Fruit fly (Drosophila melanogaster) whole organism, embryonic: Measurements from ENCODE around the gene swa.

Experiments used
- B-H1 ChIP-seq: fragments of 200-800 bp; sonication (Bioruptor generic); IDR thresholded peaks from 3 replicates; pipeline ENCODE4 v1.3.6; 2022; ENCODE audit warnings: missing biosample characterization, missing genetic modification characterization
- Blimp-1 ChIP-seq: fragments of 200-800 bp; sonication (Bioruptor generic); optimal IDR thresholded peaks from 3 replicates; lab custom pipeline; 2018; ENCODE audit warnings: missing biosample characterization, missing genetic modification characterization, mild to moderate bottlenecking, moderate library complexity, missing genetic modification reagents
- C15 ChIP-seq: fragments of 200-800 bp; sonication (Bioruptor generic); IDR thresholded peaks from 3 replicates; pipeline ENCODE4 v1.3.6; 2022; ENCODE audit warnings: missing biosample characterization, missing genetic modification characterization
- CG10209 ChIP-seq: fragments of 200-800 bp; sonication (Bioruptor generic); optimal IDR thresholded peaks from 3 replicates; lab custom pipeline; 2017; ENCODE audit warnings: missing biosample characterization, mild to moderate bottlenecking, missing genetic modification characterization, missing genetic modification reagents
- CG11456 ChIP-seq: fragments of 200-800 bp; sonication (Bioruptor generic); IDR thresholded peaks from 3 replicates; pipeline ENCODE4 v1.3.6; 2022; ENCODE audit warnings: missing biosample characterization, missing genetic modification characterization
- CG11560 ChIP-seq: fragments of 200-800 bp; sonication (Bioruptor generic); IDR thresholded peaks from 3 replicates; pipeline ENCODE4 v1.3.6; 2022; ENCODE audit warnings: missing biosample characterization, missing genetic modification characterization
- CG12104 ChIP-seq: fragments of 200-800 bp; sonication (Bioruptor generic); optimal IDR thresholded peaks from 3 replicates; lab custom pipeline; 2016; ENCODE audit warnings: missing biosample characterization, missing genetic modification characterization
- CG12659 ChIP-seq: fragments of 200-800 bp; sonication (Bioruptor generic); optimal IDR thresholded peaks from 3 replicates; lab custom pipeline; 2017; ENCODE audit warnings: mild to moderate bottlenecking, missing biosample characterization, missing genetic modification reagents, missing genetic modification characterization
- CG14860 ChIP-seq: fragments of 200-800 bp; sonication (Bioruptor generic); IDR thresholded peaks from 3 replicates; pipeline ENCODE4 v1.3.6; 2022; ENCODE audit warnings: missing biosample characterization, missing genetic modification characterization; ENCODE audit not compliant: partially characterized antibody
- CG1602 ChIP-seq: fragments of 200-800 bp; sonication (Bioruptor generic); optimal IDR thresholded peaks from 3 replicates; lab custom pipeline; 2016; ENCODE audit warnings: missing biosample characterization, missing genetic modification characterization
- CG16779 ChIP-seq: fragments of 200-800 bp; sonication (Bioruptor generic); IDR thresholded peaks from 2 replicates; pipeline ENCODE4 v1.3.6; 2022; ENCODE audit warnings: missing biosample characterization, missing genetic modification characterization
- CG1792 ChIP-seq: fragments of 200-800 bp; sonication (Bioruptor generic); optimal IDR thresholded peaks from 2 replicates; lab custom pipeline; 2016; ENCODE audit warnings: missing biosample characterization, missing genetic modification characterization
- CG18764 ChIP-seq: fragments of 200-800 bp; sonication (Bioruptor generic); optimal IDR thresholded peaks from 3 replicates; lab custom pipeline; 2016; ENCODE audit warnings: missing biosample characterization, missing genetic modification characterization
- CG31388 ChIP-seq: fragments of 200-800 bp; sonication (Bioruptor generic); optimal IDR thresholded peaks from 2 replicates; lab custom pipeline; 2016; ENCODE audit warnings: missing biosample characterization, missing genetic modification characterization
- CG3163 ChIP-seq: fragments of 200-800 bp; sonication (Bioruptor generic); optimal IDR thresholded peaks from 3 replicates; lab custom pipeline; 2016; ENCODE audit warnings: missing biosample characterization, missing genetic modification characterization
- CG32767 ChIP-seq: fragments of 200-800 bp; sonication (Bioruptor generic); IDR thresholded peaks from 2 replicates; pipeline ENCODE4 v1.3.6; 2022; ENCODE audit warnings: missing biosample characterization, missing genetic modification characterization
- CG33557 ChIP-seq: fragments of 200-800 bp; sonication (Bioruptor generic); optimal IDR thresholded peaks from 2 replicates; lab custom pipeline; 2019; ENCODE audit warnings: missing biosample characterization, mild to moderate bottlenecking, missing genetic modification characterization, moderate library complexity
- CG3847 ChIP-seq: fragments of 200-800 bp; sonication (Bioruptor generic); IDR thresholded peaks from 2 replicates; pipeline ENCODE4 v1.3.6; 2022; ENCODE audit warnings: missing biosample characterization, missing genetic modification characterization
- CG4328 ChIP-seq: fragments of 200-800 bp; sonication (Bioruptor generic); optimal IDR thresholded peaks from 3 replicates; lab custom pipeline; 2017; ENCODE audit warnings: missing biosample characterization, missing genetic modification reagents, missing genetic modification characterization
- CG5245 ChIP-seq: fragments of 200-800 bp; sonication (Bioruptor generic); optimal IDR thresholded peaks from 3 replicates; lab custom pipeline; 2016; ENCODE audit warnings: missing biosample characterization, missing genetic modification characterization
- CG7357 ChIP-seq: fragments of 200-800 bp; sonication (Bioruptor generic); IDR thresholded peaks from 3 replicates; pipeline ENCODE4 v1.3.6; 2022; ENCODE audit warnings: missing biosample characterization, missing genetic modification characterization
- CHES-1-like ChIP-seq: fragments of 200-800 bp; sonication (Bioruptor generic); optimal IDR thresholded peaks from 2 replicates; lab custom pipeline; 2016; ENCODE audit warnings: missing biosample characterization, missing genetic modification characterization
- Dip3 ChIP-seq: fragments of 200-800 bp; sonication (Bioruptor generic); optimal IDR thresholded peaks from 3 replicates; lab custom pipeline; 2016; ENCODE audit warnings: missing biosample characterization, missing genetic modification characterization
- GATAe ChIP-seq: fragments of 200-800 bp; sonication (Bioruptor generic); conservative IDR thresholded peaks from 2 replicates; pipeline ENCODE4 v1.3.6; 2022; ENCODE audit warnings: missing biosample characterization, missing genetic modification characterization
- HLHmδ ChIP-seq: fragments of 200-800 bp; sonication (Bioruptor generic); optimal IDR thresholded peaks from 2 replicates; lab custom pipeline; 2018; ENCODE audit warnings: missing biosample characterization, mild to moderate bottlenecking, missing genetic modification characterization, moderate library complexity
- Hey ChIP-seq: fragments of 200-800 bp; sonication (Bioruptor generic); optimal IDR thresholded peaks from 3 replicates; lab custom pipeline; 2018; ENCODE audit warnings: missing biosample characterization, mild to moderate bottlenecking, missing genetic modification characterization
- Hmx ChIP-seq: fragments of 200-800 bp; sonication (Bioruptor generic); optimal IDR thresholded peaks from 2 replicates; lab custom pipeline; 2016; ENCODE audit warnings: missing biosample characterization, missing genetic modification characterization
- Hsf ChIP-seq: fragments of 200-800 bp; sonication (Bioruptor generic); optimal IDR thresholded peaks from 3 replicates; lab custom pipeline; 2016; ENCODE audit warnings: missing biosample characterization, missing genetic modification characterization
- MBD-R2 ChIP-seq: fragments of 200-800 bp; sonication (Bioruptor generic); IDR thresholded peaks from 2 replicates; pipeline ENCODE4 v1.3.6; 2022; ENCODE audit warnings: missing biosample characterization, missing genetic modification characterization
- PHDP ChIP-seq: fragments of 200-800 bp; sonication (Bioruptor generic); optimal IDR thresholded peaks from 3 replicates; lab custom pipeline; 2018; ENCODE audit warnings: missing biosample characterization, mild to moderate bottlenecking, missing genetic modification characterization, moderate library complexity
- Side ChIP-seq: fragments of 200-800 bp; sonication (Bioruptor generic); optimal IDR thresholded peaks from 2 replicates; lab custom pipeline; 2016; ENCODE audit warnings: missing biosample characterization, missing genetic modification characterization
- Sox100B ChIP-seq: fragments of 200-800 bp; sonication (Bioruptor generic); optimal IDR thresholded peaks from 3 replicates; lab custom pipeline; 2018; ENCODE audit warnings: missing biosample characterization, mild to moderate bottlenecking, missing genetic modification characterization
- Taf1 ChIP-seq: fragments of 200-800 bp; sonication (Bioruptor generic); IDR thresholded peaks from 2 replicates; pipeline ENCODE4 v1.3.6; 2022; ENCODE audit warnings: missing biosample characterization, missing genetic modification characterization
- aop ChIP-seq: fragments of 200-800 bp; sonication (Bioruptor generic); IDR thresholded peaks from 2 replicates; pipeline ENCODE4 v1.3.6; 2022; ENCODE audit warnings: missing biosample characterization, missing genetic modification characterization
- bowl ChIP-seq: fragments of 200-800 bp; sonication (Bioruptor generic); IDR thresholded peaks from 2 replicates; pipeline ENCODE4 v1.3.6; 2022; ENCODE audit warnings: missing biosample characterization, missing genetic modification characterization
- crc ChIP-seq: fragments of 200-800 bp; sonication (Bioruptor generic); optimal IDR thresholded peaks from 2 replicates; lab custom pipeline; 2016; ENCODE audit warnings: missing biosample characterization, missing genetic modification characterization
- croc ChIP-seq: fragments of 200-800 bp; sonication (Bioruptor generic); conservative IDR thresholded peaks from 3 replicates; pipeline ENCODE4 v1.3.6; 2022; ENCODE audit warnings: missing biosample characterization, missing genetic modification characterization
- exex ChIP-seq: fragments of 200-800 bp; sonication (Bioruptor generic); optimal IDR thresholded peaks from 4 replicates; lab custom pipeline; 2018; ENCODE audit warnings: missing biosample characterization, mild to moderate bottlenecking, missing genetic modification characterization, moderate library complexity
- fd102C ChIP-seq: fragments of 200-800 bp; sonication (Bioruptor generic); optimal IDR thresholded peaks from 2 replicates; lab custom pipeline; 2018; ENCODE audit warnings: missing biosample characterization, mild to moderate bottlenecking, missing genetic modification characterization, moderate library complexity
- grn ChIP-seq: fragments of 200-800 bp; sonication (Bioruptor generic); optimal IDR thresholded peaks from 3 replicates; lab custom pipeline; 2017; ENCODE audit warnings: missing biosample characterization, missing genetic modification characterization
- her ChIP-seq: fragments of 200-800 bp; sonication (Bioruptor generic); optimal IDR thresholded peaks from 2 replicates; lab custom pipeline; 2016; ENCODE audit warnings: missing biosample characterization, missing genetic modification characterization
- ken ChIP-seq: fragments of 200-800 bp; sonication (Bioruptor generic); IDR thresholded peaks from 3 replicates; pipeline ENCODE4 v1.3.6; 2022; ENCODE audit warnings: missing biosample characterization, missing genetic modification characterization
- pho ChIP-seq: fragments of 200-800 bp; sonication (Bioruptor generic); optimal IDR thresholded peaks from 2 replicates; lab custom pipeline; 2016; ENCODE audit warnings: missing biosample characterization, missing genetic modification characterization
- pum ChIP-seq: fragments of 200-800 bp; sonication (Bioruptor generic); optimal IDR thresholded peaks from 2 replicates; lab custom pipeline; 2016; ENCODE audit warnings: missing biosample characterization, missing genetic modification characterization
- ranshi ChIP-seq: fragments of 200-800 bp; sonication (Bioruptor generic); IDR thresholded peaks from 2 replicates; pipeline ENCODE4 v1.3.6; 2022; ENCODE audit warnings: missing biosample characterization, missing genetic modification characterization
- ro ChIP-seq: fragments of 200-800 bp; sonication (Bioruptor generic); IDR thresholded peaks from 2 replicates; pipeline ENCODE4 v1.3.6; 2022; ENCODE audit warnings: missing biosample characterization, missing genetic modification characterization
- sim ChIP-seq: fragments of 200-800 bp; sonication (Bioruptor generic); IDR thresholded peaks from 2 replicates; pipeline ENCODE4 v1.3.6; 2022; ENCODE audit warnings: missing biosample characterization, missing genetic modification characterization
- sima ChIP-seq: fragments of 200-800 bp; sonication (Bioruptor generic); optimal IDR thresholded peaks from 2 replicates; lab custom pipeline; 2016; ENCODE audit warnings: missing biosample characterization, missing genetic modification characterization
- so ChIP-seq: fragments of 200-800 bp; sonication (Bioruptor generic); IDR thresholded peaks from 3 replicates; pipeline ENCODE4 v1.3.6; 2022; ENCODE audit warnings: missing biosample characterization, missing genetic modification characterization
- unpg ChIP-seq: fragments of 200-800 bp; sonication (Bioruptor generic); optimal IDR thresholded peaks from 3 replicates; lab custom pipeline; 2018; ENCODE audit warnings: missing biosample characterization, mild to moderate bottlenecking, missing genetic modification characterization, moderate library complexity
- zfh1 ChIP-seq: fragments of 200-800 bp; sonication (Bioruptor generic); IDR thresholded peaks from 3 replicates; pipeline ENCODE4 v1.3.6; 2022; ENCODE audit warnings: missing biosample characterization, missing genetic modification characterization
- zfh2 ChIP-seq: fragments of 200-800 bp; sonication (Bioruptor generic); optimal IDR thresholded peaks from 2 replicates; lab custom pipeline; 2016; ENCODE audit warnings: missing biosample characterization, missing genetic modification characterization

The swa gene

dm6 chrX:6365632-6366356 is at the start of gene swa, which contains the start of gene Marf (continued):
- TF ChIP-seq crc (no peak), pho (GFP tag; lab: Kevin White, UChicago) (no peak), CG3847 (peak; percentile 34; the same call in 1 of the 2 replicates), CG12104 (GFP tag; lab: Kevin White, UChicago) (no peak), CG14860 (no peak), CG11560 (no peak), CHES-1-like (no peak), CG33557 (GFP tag; lab: Kevin White, UChicago) (no peak), CG1602 (GFP tag; lab: Kevin White, UChicago) (no peak), MBD-R2 (0 out of 2 replicates have a peak, but pooled peaks have one; percentile 37), C15 (no peak), fd102C (no peak), CG5245 (GFP tag; lab: Kevin White, UChicago) (no peak), CG10209 (no peak), HLHmδ (GFP tag; lab: Kevin White, UChicago) (no peak), ro (GFP tag; lab: Robert Waterston, UW) (no peak), Side (GFP tag; lab: Kevin White, UChicago) (no peak), Blimp-1 (GFP tag; lab: Kevin White, UChicago) (no peak), sima (GFP tag; lab: Kevin White, UChicago) (no peak), Hey (tag; lab: Kevin White, UChicago) (no peak), croc (GFP tag; lab: Robert Waterston, UW) (no peak), aop (GFP tag; lab: Robert Waterston, UW) (no peak), so (no peak), her (GFP tag; lab: Kevin White, UChicago) (no peak), CG12659 (peak; percentile 24), CG7357 (no peak), CG18764 (GFP tag; lab: Kevin White, UChicago) (no peak), ranshi (no peak), pum (GFP tag; lab: Kevin White, UChicago) (no peak), sim (GFP tag; lab: Robert Waterston, UW) (no peak), exex (no peak), Dip3 (GFP tag; lab: Kevin White, UChicago) (no peak), Taf1 (GFP tag; lab: Robert Waterston, UW) (no peak), CG11456 (GFP tag; lab: Robert Waterston, UW) (no peak), PHDP (tag; lab: Kevin White, UChicago) (no peak), unpg (no peak), ken (GFP tag; lab: Robert Waterston, UW) (no peak), CG31388 (GFP tag; lab: Kevin White, UChicago) (no peak), CG3163 (GFP tag; lab: Kevin White, UChicago) (no peak), B-H1 (no peak), CG1792 (GFP tag; lab: Kevin White, UChicago) (no peak), Hmx (GFP tag; lab: Kevin White, UChicago) (no peak), zfh1 (GFP tag; lab: Robert Waterston, UW) (no peak), CG16779 (GFP tag; lab: Robert Waterston, UW) (no peak), CG32767 (GFP tag; lab: Robert Waterston, UW) (no peak), bowl (no peak), Sox100B (GFP tag; lab: Kevin White, UChicago) (no peak), Hsf (GFP tag; lab: Kevin White, UChicago) (no peak), GATAe (no peak), CG4328 (GFP tag; lab: Kevin White, UChicago) (no peak), zfh2 (GFP tag; lab: Kevin White, UChicago) (no peak), grn (GFP tag; lab: Kevin White, UChicago) (no peak)
